Worm (Caenorhabditis elegans) whole organism, young adult: ENCODE data around the gene Y61A9LA.10.
A peak's percentile ranks its signal among the peaks of the same experiment; 100 is the strongest.
"Not testable (repeated sequence)": the region's sequence is repeated elsewhere in the genome, so short reads cannot be mapped to it uniquely, and the experiment has no call there.

ENCODE experiments used
- B0035.1 ChIP-seq: sonication (generic microtip); optimal IDR thresholded peaks from 2 replicates; lab custom pipeline; 2016; ENCODE audit warnings: missing genetic modification characterization, mild to moderate bottlenecking, missing compliant biosample characterization, missing genotype, missing genetic modification reagents
- C17E4.6 ChIP-seq: fragments of 200-800 bp; sonication (Bioruptor generic); IDR thresholded peaks from 2 replicates; pipeline ENCODE4 v1.3.6; 2022; ENCODE audit warnings: missing genetic modification reagents, missing genetic modification characterization, missing compliant biosample characterization
- F10E7.11 ChIP-seq: sonication (generic microtip); optimal IDR thresholded peaks from 2 replicates; lab custom pipeline; 2017; ENCODE audit warnings: mild to moderate bottlenecking, missing genetic modification characterization, moderate library complexity, missing compliant biosample characterization
- F52B5.7 ChIP-seq: sonication (generic microtip); optimal IDR thresholded peaks from 2 replicates; lab custom pipeline; 2016; ENCODE audit warnings: mild to moderate bottlenecking, missing genetic modification characterization, missing compliant biosample characterization
- T07F8.4 ChIP-seq: sonication (generic microtip); optimal IDR thresholded peaks from 2 replicates; lab custom pipeline; 2016; ENCODE audit warnings: mild to moderate bottlenecking, missing genetic modification characterization, moderate library complexity, missing compliant biosample characterization
- Y53F4B.3 ChIP-seq: fragments of 200-800 bp; sonication (Bioruptor generic); IDR thresholded peaks from 2 replicates; pipeline ENCODE4 v1.3.6; 2022; ENCODE audit warnings: missing genetic modification reagents, missing genetic modification characterization, missing compliant biosample characterization
- Y79H2A.3 ChIP-seq: fragments of 200-800 bp; sonication (Bioruptor generic); conservative IDR thresholded peaks from 2 replicates; pipeline ENCODE4 v1.3.6; 2022; ENCODE audit warnings: missing genetic modification reagents, missing genetic modification characterization, missing compliant biosample characterization
- aptf-3 ChIP-seq: fragments of 200-800 bp; sonication (Bioruptor generic); IDR thresholded peaks from 2 replicates; pipeline ENCODE4 v1.3.6; 2022; ENCODE audit warnings: missing genetic modification characterization, missing compliant biosample characterization
- athp-1 ChIP-seq: sonication (generic microtip); optimal IDR thresholded peaks from 2 replicates; lab custom pipeline; 2017; ENCODE audit warnings: mild to moderate bottlenecking, missing genetic modification characterization, missing compliant biosample characterization
- bed-2 ChIP-seq: fragments of 200-800 bp; sonication (Bioruptor generic); IDR thresholded peaks from 2 replicates; pipeline ENCODE4 v1.3.6; 2022; ENCODE audit warnings: missing genetic modification reagents, missing genetic modification characterization, missing compliant biosample characterization
- ceh-27 ChIP-seq: fragments of 200-800 bp; sonication (Bioruptor generic); optimal IDR thresholded peaks from 2 replicates; lab custom pipeline; 2018; ENCODE audit warnings: mild to moderate bottlenecking, missing genetic modification characterization, moderate library complexity, missing compliant biosample characterization
- ceh-58 ChIP-seq: fragments of 200-800 bp; sonication (Bioruptor generic); IDR thresholded peaks from 2 replicates; pipeline ENCODE4 v1.3.6; 2022; ENCODE audit warnings: missing genetic modification characterization, missing compliant biosample characterization
- dox-1 ChIP-seq: fragments of 200-800 bp; sonication (Bioruptor generic); IDR thresholded peaks from 2 replicates; pipeline ENCODE4 v1.3.6; 2022; ENCODE audit warnings: missing genetic modification reagents, missing genetic modification characterization, missing compliant biosample characterization
- dpl-1 ChIP-seq: fragments of 150-350 bp; optimal IDR thresholded peaks from 2 replicates; lab custom pipeline; 2014; ENCODE audit warnings: missing biosample characterization, missing genetic modification reagents, missing genetic modification characterization
- efl-1 ChIP-seq: fragments of 150-350 bp; optimal IDR thresholded peaks from 2 replicates; lab custom pipeline; 2014; ENCODE audit warnings: missing biosample characterization, missing genetic modification reagents, missing genetic modification characterization
- egl-44 ChIP-seq: fragments of 200-800 bp; sonication (Bioruptor generic); IDR thresholded peaks from 2 replicates; pipeline ENCODE4 v1.3.6; 2022; ENCODE audit warnings: missing genetic modification reagents, missing genetic modification characterization, missing compliant biosample characterization
- gei-17 ChIP-seq: fragments of 200-800 bp; sonication (Bioruptor generic); optimal IDR thresholded peaks from 2 replicates; lab custom pipeline; 2018; ENCODE audit warnings: mild to moderate bottlenecking, missing genetic modification characterization, missing compliant biosample characterization
- hlh-26 ChIP-seq: fragments of 200-800 bp; sonication (Bioruptor generic); conservative IDR thresholded peaks from 2 replicates; pipeline ENCODE4 v1.3.6; 2022; ENCODE audit warnings: missing genetic modification reagents, missing genetic modification characterization, missing compliant biosample characterization
- lin-35 ChIP-seq, 3 experiments: fragments of 150-350 bp in 2 of 3; sonication (generic microtip) in 1 of 3; optimal IDR thresholded peaks; 2 replicates each; lab custom pipeline; 2014 to 2018; ENCODE audit warnings: missing biosample characterization in 3 of 3, missing genetic modification characterization in 3 of 3, missing genetic modification reagents in 3 of 3
- lin-54 ChIP-seq: fragments of 200-800 bp; sonication (Bioruptor generic); optimal IDR thresholded peaks from 2 replicates; lab custom pipeline; 2018; ENCODE audit warnings: mild to moderate bottlenecking, missing genetic modification characterization, missing compliant biosample characterization
- lsl-1 ChIP-seq: fragments of 200-800 bp; sonication (Bioruptor generic); optimal IDR thresholded peaks from 2 replicates; lab custom pipeline; 2018; ENCODE audit warnings: mild to moderate bottlenecking, missing genetic modification characterization, moderate library complexity, missing compliant biosample characterization
- madf-10 ChIP-seq: sonication (generic microtip); optimal IDR thresholded peaks from 2 replicates; lab custom pipeline; 2016; ENCODE audit warnings: mild to moderate bottlenecking, missing genetic modification characterization, missing compliant biosample characterization
- madf-6 ChIP-seq: fragments of 200-800 bp; sonication (Bioruptor generic); IDR thresholded peaks from 2 replicates; pipeline ENCODE4 v1.3.6; 2022; ENCODE audit warnings: missing genetic modification reagents, missing genetic modification characterization, missing compliant biosample characterization
- mxl-1 ChIP-seq: sonication (generic microtip); optimal IDR thresholded peaks from 2 replicates; lab custom pipeline; 2016; ENCODE audit warnings: missing genetic modification characterization, missing compliant biosample characterization
- nfyb-1 ChIP-seq: fragments of 200-800 bp; sonication (Bioruptor generic); IDR thresholded peaks from 2 replicates; pipeline ENCODE4 v1.3.6; 2022; ENCODE audit warnings: missing genetic modification reagents, missing genetic modification characterization, missing compliant biosample characterization
- pbrm-1 ChIP-seq: fragments of 200-800 bp; sonication (Bioruptor generic); IDR thresholded peaks from 2 replicates; pipeline ENCODE4 v1.3.6; 2022; ENCODE audit warnings: missing genetic modification reagents, missing genetic modification characterization, missing compliant biosample characterization
- pha-4 ChIP-seq: fragments of 150-350 bp; sonication (generic microtip); optimal IDR thresholded peaks from 2 replicates; lab custom pipeline; 2014; ENCODE audit warnings: missing biosample characterization, missing genetic modification reagents, missing genetic modification characterization
- rec-8 ChIP-seq, 2 experiments: sonication (generic microtip); optimal IDR thresholded peaks; 2 replicates each; lab custom pipeline; 2016; ENCODE audit warnings: mild to moderate bottlenecking in 2 of 2, missing genetic modification characterization in 2 of 2, missing genetic modification reagents in 2 of 2, missing genotype in 2 of 2, missing biosample characterization in 1 of 2, missing compliant biosample characterization in 1 of 2, moderate library complexity in 1 of 2
- rpc-1 ChIP-seq, 2 experiments: fragments of 150-350 bp in 1 of 2; sonication (generic microtip) in 1 of 2; optimal IDR thresholded peaks; 2 replicates each; lab custom pipeline; 2014 to 2018; ENCODE audit warnings: missing biosample characterization in 1 of 2, missing genetic modification characterization in 1 of 2, missing genetic modification reagents in 1 of 2, missing genotype in 1 of 2
- sdz-38 ChIP-seq: sonication (generic microtip); optimal IDR thresholded peaks from 2 replicates; lab custom pipeline; 2016; ENCODE audit warnings: missing genotype, missing genetic modification characterization, missing compliant biosample characterization
- sea-2 ChIP-seq: fragments of 200-800 bp; sonication (Bioruptor generic); IDR thresholded peaks from 2 replicates; pipeline ENCODE4 v1.3.6; 2022; ENCODE audit warnings: missing genetic modification characterization, missing compliant biosample characterization
- snpc-1.1 ChIP-seq: sonication (generic microtip); optimal IDR thresholded peaks from 2 replicates; lab custom pipeline; 2017; ENCODE audit warnings: missing genetic modification characterization, mild to moderate bottlenecking, missing compliant biosample characterization, antibody characterized with exemption, moderate library complexity, missing genotype, missing genetic modification reagents; ENCODE audit not compliant: insufficient read depth
- somi-1 ChIP-seq: fragments of 200-800 bp; sonication (Bioruptor generic); optimal IDR thresholded peaks from 2 replicates; lab custom pipeline; 2018; ENCODE audit warnings: mild to moderate bottlenecking, missing genetic modification characterization, missing compliant biosample characterization
- tbx-9 ChIP-seq: sonication (generic microtip); optimal IDR thresholded peaks from 2 replicates; lab custom pipeline; 2016; ENCODE audit warnings: borderline replicate concordance, missing genetic modification characterization, inconsistent platforms, missing compliant biosample characterization
- unc-62 ChIP-seq: fragments of 150-350 bp; optimal IDR thresholded peaks from 2 replicates; lab custom pipeline; 2014; ENCODE audit warnings: missing biosample characterization, missing genetic modification reagents, missing genetic modification characterization
- ztf-26 ChIP-seq: sonication (generic microtip); optimal IDR thresholded peaks from 2 replicates; lab custom pipeline; 2017; ENCODE audit warnings: missing genetic modification characterization, missing compliant biosample characterization
- ztf-6 ChIP-seq: fragments of 200-800 bp; sonication (Bioruptor generic); IDR thresholded peaks from 2 replicates; pipeline ENCODE4 v1.3.6; 2022; ENCODE audit warnings: missing genetic modification reagents, missing genetic modification characterization, missing compliant biosample characterization

The Y61A9LA.10 gene

ce11 chrV:4585009-4585408 is 30.6 kb downstream of the Y61A9LA.10 start, which contains the start of gene Y61A9LA.1:
Y61A9LA.1 (plus strand) TSS chrV:4585309.
- TF ChIP-seq sdz-38, result no peak
- TF ChIP-seq dpl-1, result no peak
- no peak for TF ChIP-seq sea-2 (GFP tag; lab: Robert Waterston, UW)
- TF ChIP-seq somi-1 (GFP tag; lab: Kevin White, UChicago), result no peak
- no peak for TF ChIP-seq Y53F4B.3 (GFP tag; lab: Robert Waterston, UW)
- TF ChIP-seq tbx-9 (tag; lab: Kevin White, UChicago), result no peak
- TF ChIP-seq C17E4.6, result no peak
- TF ChIP-seq snpc-1.1 (tag; lab: Kevin White, UChicago), result no peak

ce11 chrV:4580594-4580993 is 35.0 kb downstream of the Y61A9LA.10 start:
- TF ChIP-seq lsl-1 (GFP tag; lab: Kevin White, UChicago), result no peak
- TF ChIP-seq ceh-58, result no peak
- no peak for TF ChIP-seq ztf-6 (GFP tag; lab: Robert Waterston, UW)
- no peak for TF ChIP-seq madf-6 (GFP tag; lab: Robert Waterston, UW)
- TF ChIP-seq somi-1 (GFP tag; lab: Kevin White, UChicago), result no peak

ce11 chrV:4575458-4575857 is 40.2 kb downstream of the Y61A9LA.10 start:
- TF ChIP-seq efl-1 (GFP tag; lab: Kevin White, UChicago) (no peak), aptf-3 (no peak), F10E7.11 (no peak), F52B5.7 (tag; lab: Kevin White, UChicago) (no peak), dox-1 (GFP tag; lab: Robert Waterston, UW) (no peak), pha-4 (tag; lab: Kevin White, UChicago) (no peak), bed-2 (GFP tag; lab: Robert Waterston, UW) (no peak), B0035.1 (no peak), unc-62 (GFP tag; lab: Kevin White, UChicago) (no peak), madf-10 (tag; lab: Kevin White, UChicago) (no peak)

- not testable (repeated sequence) for TF ChIP-seq tbx-9 (tag; lab: Kevin White, UChicago); Y79H2A.3 (GFP tag; lab: Robert Waterston, UW); nfyb-1 (GFP tag; lab: Robert Waterston, UW)
- TF ChIP-seq, all 124 proteins: peak for 0; not testable (repeated sequence) for 124
These were observed 41.8 kb downstream of the Y61A9LA.10 start, which contains the start of gene hpo-39 for ce11 chrV:4573824-4574223. hpo-39 (minus strand) TSS chrV:4573924.

ce11 chrV:4571997-4572396 is 43.6 kb downstream of the Y61A9LA.10 start:
- no peak for TF ChIP-seq lin-54 (GFP tag; lab: Kevin White, UChicago)
- TF ChIP-seq ztf-6 (GFP tag; lab: Robert Waterston, UW), result no peak
- peak; percentile 72 for TF ChIP-seq nfyb-1 (GFP tag; lab: Robert Waterston, UW)

- no peak for TF ChIP-seq hlh-26
- TF ChIP-seq ztf-26 (tag; lab: Kevin White, UChicago), result no peak
- no peak for TF ChIP-seq sdz-38
- no peak for TF ChIP-seq gei-17 (GFP tag; lab: Kevin White, UChicago)
- no peak for TF ChIP-seq bed-2 (GFP tag; lab: Robert Waterston, UW)
- TF ChIP-seq athp-1 (tag; lab: Kevin White, UChicago), result no peak
- no peak for TF ChIP-seq C17E4.6
- no peak for TF ChIP-seq lin-35 (GFP tag; optimal IDR thresholded peaks at IDR 0.05; lab: Kevin White, UChicago)
- no peak for TF ChIP-seq pbrm-1
- no peak for TF ChIP-seq ceh-27
- TF ChIP-seq rec-8 (tag; optimal IDR thresholded peaks at IDR 0.05; lab: Kevin White, UChicago), result no peak
- no peak for TF ChIP-seq egl-44 (GFP tag; lab: Robert Waterston, UW)
- TF ChIP-seq rpc-1 (optimal IDR thresholded peaks at IDR 0.05; lab: Kevin White, UChicago), result no peak
- TF ChIP-seq rpc-1 (tag; optimal IDR thresholded peaks at IDR 0.05; lab: Kevin White, UChicago), result no peak
- no peak for TF ChIP-seq Y79H2A.3 (GFP tag; lab: Robert Waterston, UW)
- TF ChIP-seq mxl-1 (tag; lab: Kevin White, UChicago), result no peak
- TF ChIP-seq T07F8.4, result no peak
These were observed 44.8 kb downstream of the Y61A9LA.10 start, which contains the start of gene Y61A9LA.3 for ce11 chrV:4570833-4571232. Y61A9LA.3 (plus strand) TSS chrV:4571133.
